Fruit fly (Drosophila melanogaster): ENCODE data around the gene CG6785.

Gene CG6785

dm6 chr2L:12045578-12045940, 559 bp upstream of the CG6785 start:
- TF ChIP-seq Myc (optimal IDR thresholded peaks at IDR 0.05), result no peak
- no peak for TF ChIP-seq psq (optimal IDR thresholded peaks at IDR 0.05)
- no peak for TF ChIP-seq Sin3A (optimal IDR thresholded peaks at IDR 0.05)

- no peak for TF ChIP-seq h (optimal IDR thresholded peaks at IDR 0.05)
- no peak for TF ChIP-seq psq (optimal IDR thresholded peaks at IDR 0.05)
- no peak for TF ChIP-seq ttk (optimal IDR thresholded peaks at IDR 0.05)
- TF ChIP-seq Sin3A (optimal IDR thresholded peaks at IDR 0.05), result no peak
- no peak for TF ChIP-seq insv (optimal IDR thresholded peaks at IDR 0.05)
- TF ChIP-seq Myc (optimal IDR thresholded peaks at IDR 0.05), result no peak
Observed at dm6 chr2L:12040510-12040909, 4.5 kb downstream of the CG6785 start, which contains the start of gene CG6766. CG6766 (minus strand) TSS chr2L:12040689.

- TF ChIP-seq Myc (optimal IDR thresholded peaks at IDR 0.05) (no peak), Sin3A (optimal IDR thresholded peaks at IDR 0.05) (no peak), insv (optimal IDR thresholded peaks at IDR 0.05) (no peak), psq (optimal IDR thresholded peaks at IDR 0.05) (no peak), h (optimal IDR thresholded peaks at IDR 0.05) (no peak), ttk (optimal IDR thresholded peaks at IDR 0.05) (no peak)
Observed at dm6 chr2L:12038177-12038581, 6.8 kb downstream of the CG6785 start, which contains the start of gene Tom70. Tom70 (minus strand) TSS chr2L:12038511.

dm6 chr2L:12033890-12034289, 11.1 kb downstream of the CG6785 start, which contains the start of gene CG18788:
CG18788 (plus strand) TSS chr2L:12034190.
- TF ChIP-seq h (optimal IDR thresholded peaks at IDR 0.05) (no peak), psq (optimal IDR thresholded peaks at IDR 0.05) (no peak), Sin3A (optimal IDR thresholded peaks at IDR 0.05) (no peak), ttk (optimal IDR thresholded peaks at IDR 0.05) (no peak), Myc (optimal IDR thresholded peaks at IDR 0.05) (no peak), insv (optimal IDR thresholded peaks at IDR 0.05) (no peak)

- TF ChIP-seq ttk (optimal IDR thresholded peaks at IDR 0.05) (no peak), Myc (optimal IDR thresholded peaks at IDR 0.05) (no peak), psq (optimal IDR thresholded peaks at IDR 0.05) (no peak), h (optimal IDR thresholded peaks at IDR 0.05) (no peak), Sin3A (optimal IDR thresholded peaks at IDR 0.05) (no peak), insv (optimal IDR thresholded peaks at IDR 0.05) (no peak)
Observed at dm6 chr2L:12030552-12031131, 14.4 kb downstream of the CG6785 start.

- no peak for TF ChIP-seq Sin3A (optimal IDR thresholded peaks at IDR 0.05)
- TF ChIP-seq h (optimal IDR thresholded peaks at IDR 0.05), result no peak
- TF ChIP-seq psq (optimal IDR thresholded peaks at IDR 0.05), result no peak
- TF ChIP-seq Myc (optimal IDR thresholded peaks at IDR 0.05), result no peak
- TF ChIP-seq insv (optimal IDR thresholded peaks at IDR 0.05), result no peak
- TF ChIP-seq ttk (optimal IDR thresholded peaks at IDR 0.05), result no peak
Observed at dm6 chr2L:12029594-12030197, 15.3 kb downstream of the CG6785 start.

dm6 chr2L:12028808-12029207, 16.2 kb downstream of the CG6785 start:
- TF ChIP-seq insv (optimal IDR thresholded peaks at IDR 0.05), result no peak
- TF ChIP-seq psq (optimal IDR thresholded peaks at IDR 0.05), result no peak
- no peak for TF ChIP-seq h (optimal IDR thresholded peaks at IDR 0.05)
- TF ChIP-seq ttk (optimal IDR thresholded peaks at IDR 0.05), result no peak
- no peak for TF ChIP-seq Sin3A (optimal IDR thresholded peaks at IDR 0.05)
- TF ChIP-seq Myc (optimal IDR thresholded peaks at IDR 0.05), result no peak

- no peak for TF ChIP-seq ttk (optimal IDR thresholded peaks at IDR 0.05)
- no peak for TF ChIP-seq psq (optimal IDR thresholded peaks at IDR 0.05)
- TF ChIP-seq Myc (optimal IDR thresholded peaks at IDR 0.05), result no peak
- TF ChIP-seq insv (optimal IDR thresholded peaks at IDR 0.05), result no peak
- TF ChIP-seq Sin3A (optimal IDR thresholded peaks at IDR 0.05), result no peak
- no peak for TF ChIP-seq h (optimal IDR thresholded peaks at IDR 0.05)
Observed at dm6 chr2L:12028102-12028501, 16.9 kb downstream of the CG6785 start.

dm6 chr2L:12027435-12027834, 17.6 kb downstream of the CG6785 start, which contains the start of gene dmGlut:
dmGlut (plus strand) TSS chr2L:12027438.
- TF ChIP-seq Myc (optimal IDR thresholded peaks at IDR 0.05) (no peak), psq (optimal IDR thresholded peaks at IDR 0.05) (no peak), ttk (optimal IDR thresholded peaks at IDR 0.05) (no peak), insv (optimal IDR thresholded peaks at IDR 0.05) (no peak), h (optimal IDR thresholded peaks at IDR 0.05) (no peak), Sin3A (optimal IDR thresholded peaks at IDR 0.05) (no peak)

- TF ChIP-seq Sin3A (optimal IDR thresholded peaks at IDR 0.05) (no peak), insv (optimal IDR thresholded peaks at IDR 0.05) (no peak), ttk (optimal IDR thresholded peaks at IDR 0.05) (no peak), psq (optimal IDR thresholded peaks at IDR 0.05) (no peak), Myc (optimal IDR thresholded peaks at IDR 0.05) (no peak), h (optimal IDR thresholded peaks at IDR 0.05) (no peak)
Observed at dm6 chr2L:12026458-12027431, 18.3 kb downstream of the CG6785 start.

- TF ChIP-seq Myc (optimal IDR thresholded peaks at IDR 0.05), result no peak
- TF ChIP-seq h (optimal IDR thresholded peaks at IDR 0.05), result no peak
- TF ChIP-seq psq (optimal IDR thresholded peaks at IDR 0.05), result no peak
- no peak for TF ChIP-seq ttk (optimal IDR thresholded peaks at IDR 0.05)
- no peak for TF ChIP-seq insv (optimal IDR thresholded peaks at IDR 0.05)
- TF ChIP-seq Sin3A (optimal IDR thresholded peaks at IDR 0.05), result no peak
Observed at dm6 chr2L:12025505-12025904, 19.5 kb downstream of the CG6785 start.

dm6 chr2L:12024104-12024503, 20.9 kb downstream of the CG6785 start:
- no peak for TF ChIP-seq Sin3A (optimal IDR thresholded peaks at IDR 0.05)
- TF ChIP-seq insv (optimal IDR thresholded peaks at IDR 0.05), result no peak
- TF ChIP-seq Myc (optimal IDR thresholded peaks at IDR 0.05), result no peak
- TF ChIP-seq psq (optimal IDR thresholded peaks at IDR 0.05), result no peak
- no peak for TF ChIP-seq h (optimal IDR thresholded peaks at IDR 0.05)
- TF ChIP-seq ttk (optimal IDR thresholded peaks at IDR 0.05), result no peak

Data from Kc167 (cell line).